Worm (Caenorhabditis elegans) whole organism, L4/young adult: ENCODE data around the gene T23B5.3.

Experiments
- W03F9.2 ChIP-seq: fragments of 150-350 bp; optimal IDR thresholded peaks from 2 replicates; lab custom pipeline; 2014; ENCODE audit warnings: missing biosample characterization, missing genetic modification characterization
- dao-5 ChIP-seq: sonication (generic microtip); optimal IDR thresholded peaks from 2 replicates; lab custom pipeline; 2016; ENCODE audit warnings: missing genotype, missing genetic modification characterization, moderate library complexity, missing compliant biosample characterization
- him-1 ChIP-seq: sonication (generic microtip); optimal IDR thresholded peaks from 2 replicates; lab custom pipeline; 2016; ENCODE audit warnings: missing genotype, missing genetic modification reagents, missing genetic modification characterization, missing compliant biosample characterization

- TF ChIP-seq dao-5 (tag; lab: Kevin White, UChicago) (no peak), W03F9.2 (no peak), him-1 (tag; lab: Kevin White, UChicago) (no peak)
Measured at ce11 chrIV:12710996-12711395, 22.5 kb downstream of the T23B5.3 start, which contains the start of gene C27D8.2.
